Worm (Caenorhabditis elegans) whole organism, late embryonic: Measurements from ENCODE around the gene F39H12.1.

Experiments used
- C08G9.2 ChIP-seq: sonication (generic microtip); optimal IDR thresholded peaks from 2 replicates; lab custom pipeline; 2016; ENCODE audit warnings: mild to moderate bottlenecking, missing genetic modification characterization, moderate library complexity, missing compliant biosample characterization
- C38D4.7 ChIP-seq: fragments of 200-800 bp; sonication (Bioruptor generic); optimal IDR thresholded peaks from 2 replicates; lab custom pipeline; 2018; ENCODE audit warnings: mild to moderate bottlenecking, missing genetic modification characterization, moderate library complexity, missing compliant biosample characterization
- F13H6.1 ChIP-seq: sonication (generic microtip); optimal IDR thresholded peaks from 2 replicates; lab custom pipeline; 2016; ENCODE audit warnings: missing genetic modification characterization, missing compliant biosample characterization
- K02D7.2 ChIP-seq: sonication (generic microtip); optimal IDR thresholded peaks from 2 replicates; lab custom pipeline; 2017; ENCODE audit warnings: mild to moderate bottlenecking, missing genetic modification characterization, missing compliant biosample characterization
- K09A11.1 ChIP-seq: sonication (generic microtip); optimal IDR thresholded peaks from 2 replicates; lab custom pipeline; 2017; ENCODE audit warnings: antibody characterized with exemption, mild to moderate bottlenecking, missing genetic modification characterization, missing compliant biosample characterization; ENCODE audit not compliant: insufficient read depth
- T23F11.4 ChIP-seq: fragments of 200-800 bp; sonication (Bioruptor generic); optimal IDR thresholded peaks from 2 replicates; lab custom pipeline; 2018; ENCODE audit warnings: mild to moderate bottlenecking, missing genetic modification characterization, missing compliant biosample characterization
- Y22D7AL.16 ChIP-seq: sonication (generic microtip); optimal IDR thresholded peaks from 2 replicates; lab custom pipeline; 2016; ENCODE audit warnings: missing genetic modification characterization, missing compliant biosample characterization
- ahr-1 ChIP-seq: sonication (generic microtip); optimal IDR thresholded peaks from 2 replicates; lab custom pipeline; 2016; ENCODE audit warnings: missing genetic modification characterization, missing compliant biosample characterization
- ceh-18 ChIP-seq: sonication (generic microtip); optimal IDR thresholded peaks from 2 replicates; lab custom pipeline; 2016; ENCODE audit warnings: missing genetic modification characterization, missing compliant biosample characterization
- ceh-22 ChIP-seq: sonication (generic microtip); optimal IDR thresholded peaks from 2 replicates; lab custom pipeline; 2017; ENCODE audit warnings: missing biosample characterization, missing genetic modification characterization
- ceh-24 ChIP-seq: sonication (generic microtip); optimal IDR thresholded peaks from 2 replicates; lab custom pipeline; 2016; ENCODE audit warnings: mild to moderate bottlenecking, missing genetic modification characterization, missing compliant biosample characterization
- ceh-30 ChIP-seq: fragments of 150-350 bp; optimal IDR thresholded peaks from 2 replicates; lab custom pipeline; 2014; ENCODE audit warnings: missing biosample characterization, missing genetic modification characterization
- ceh-34 ChIP-seq: sonication (generic microtip); optimal IDR thresholded peaks from 2 replicates; lab custom pipeline; 2016; ENCODE audit warnings: mild to moderate bottlenecking, missing genetic modification characterization, missing compliant biosample characterization
- ceh-45 ChIP-seq: fragments of 200-800 bp; sonication (Bioruptor generic); IDR thresholded peaks from 2 replicates; pipeline ENCODE4 v1.3.6; 2022; ENCODE audit warnings: missing genetic modification reagents, missing genetic modification characterization, missing compliant biosample characterization
- ceh-48 ChIP-seq: sonication (generic microtip); optimal IDR thresholded peaks from 2 replicates; lab custom pipeline; 2016; ENCODE audit warnings: missing genetic modification characterization, inconsistent platforms, missing compliant biosample characterization
- ceh-9 ChIP-seq: sonication (generic microtip); optimal IDR thresholded peaks from 2 replicates; lab custom pipeline; 2016; ENCODE audit warnings: mild to moderate bottlenecking, missing genetic modification characterization, inconsistent platforms, missing compliant biosample characterization
- che-1 ChIP-seq: sonication (generic microtip); optimal IDR thresholded peaks from 2 replicates; lab custom pipeline; 2016; ENCODE audit warnings: mild to moderate bottlenecking, missing genetic modification characterization, missing compliant biosample characterization
- dve-1 ChIP-seq: sonication (generic microtip); optimal IDR thresholded peaks from 2 replicates; lab custom pipeline; 2017; ENCODE audit warnings: antibody characterized with exemption, mild to moderate bottlenecking, missing genetic modification characterization, missing compliant biosample characterization
- fkh-10 ChIP-seq: fragments of 150-350 bp; optimal IDR thresholded peaks from 2 replicates; lab custom pipeline; 2014; ENCODE audit warnings: missing biosample characterization, missing genetic modification reagents, missing genetic modification characterization
- fkh-6 ChIP-seq: sonication (generic microtip); optimal IDR thresholded peaks from 2 replicates; lab custom pipeline; 2016; ENCODE audit warnings: missing genetic modification characterization, missing compliant biosample characterization
- gmeb-2 ChIP-seq: sonication (generic microtip); optimal IDR thresholded peaks from 2 replicates; lab custom pipeline; 2016; ENCODE audit warnings: missing genetic modification characterization, inconsistent platforms, missing compliant biosample characterization
- hlh-15 ChIP-seq: sonication (generic microtip); optimal IDR thresholded peaks from 2 replicates; lab custom pipeline; 2016; ENCODE audit warnings: missing genetic modification characterization, missing compliant biosample characterization
- hlh-8 ChIP-seq: sonication (generic microtip); optimal IDR thresholded peaks from 2 replicates; lab custom pipeline; 2016; ENCODE audit warnings: missing genotype, missing genetic modification characterization, missing compliant biosample characterization
- lin-11 ChIP-seq: fragments of 200-800 bp; sonication (Bioruptor generic); optimal IDR thresholded peaks from 2 replicates; lab custom pipeline; 2018; ENCODE audit warnings: mild to moderate bottlenecking, missing genetic modification characterization, missing compliant biosample characterization
- mec-3 ChIP-seq: sonication (generic microtip); optimal IDR thresholded peaks from 2 replicates; lab custom pipeline; 2016; ENCODE audit warnings: borderline replicate concordance, missing genetic modification characterization, missing compliant biosample characterization
- nfya-1 ChIP-seq: sonication (generic microtip); optimal IDR thresholded peaks from 2 replicates; lab custom pipeline; 2017; ENCODE audit warnings: missing genetic modification characterization, mild to moderate bottlenecking, missing compliant biosample characterization, antibody characterized with exemption, moderate library complexity
- nhr-11 ChIP-seq: fragments of 150-350 bp; optimal IDR thresholded peaks from 2 replicates; lab custom pipeline; 2014; ENCODE audit warnings: missing biosample characterization, missing genetic modification characterization
- nhr-232 ChIP-seq: sonication (generic microtip); optimal IDR thresholded peaks from 2 replicates; lab custom pipeline; 2016; ENCODE audit warnings: missing genetic modification characterization, missing compliant biosample characterization
- npax-4 ChIP-seq: sonication (generic microtip); optimal IDR thresholded peaks from 2 replicates; lab custom pipeline; 2016; ENCODE audit warnings: missing genetic modification characterization, missing compliant biosample characterization
- odd-2 ChIP-seq: sonication (generic microtip); optimal IDR thresholded peaks from 2 replicates; lab custom pipeline; 2017; ENCODE audit warnings: antibody characterized with exemption, mild to moderate bottlenecking, missing genetic modification characterization, missing compliant biosample characterization
- pax-1 ChIP-seq: fragments of 150-350 bp; optimal IDR thresholded peaks from 2 replicates; lab custom pipeline; 2014; ENCODE audit warnings: missing biosample characterization, missing genetic modification characterization
- pha-2 ChIP-seq: sonication (generic microtip); optimal IDR thresholded peaks from 2 replicates; lab custom pipeline; 2017; ENCODE audit warnings: mild to moderate bottlenecking, missing genetic modification characterization, missing compliant biosample characterization
- pha-4 ChIP-seq: fragments of 150-350 bp; optimal IDR thresholded peaks from 2 replicates; lab custom pipeline; 2018; ENCODE audit warnings: missing biosample characterization, missing genetic modification reagents, missing genetic modification characterization
- pros-1 ChIP-seq: fragments of 150-350 bp; optimal IDR thresholded peaks from 2 replicates; lab custom pipeline; 2014; ENCODE audit warnings: missing biosample characterization, missing genetic modification reagents, missing genetic modification characterization
- rnt-1 ChIP-seq: sonication (generic microtip); optimal IDR thresholded peaks from 2 replicates; lab custom pipeline; 2016; ENCODE audit warnings: missing genetic modification characterization, missing compliant biosample characterization
- sdc-2 ChIP-seq: sonication (generic microtip); optimal IDR thresholded peaks from 2 replicates; lab custom pipeline; 2016; ENCODE audit warnings: missing genotype, missing genetic modification characterization, missing compliant biosample characterization
- sox-2 ChIP-seq: fragments of 200-800 bp; sonication (Bioruptor generic); IDR thresholded peaks from 2 replicates; pipeline ENCODE4 v1.3.6; 2022; ENCODE audit warnings: missing genetic modification reagents, missing genetic modification characterization, missing compliant biosample characterization
- sox-4 ChIP-seq: sonication (generic microtip); optimal IDR thresholded peaks from 2 replicates; lab custom pipeline; 2017; ENCODE audit warnings: mild to moderate bottlenecking, missing genetic modification characterization, inconsistent platforms, missing compliant biosample characterization
- tbx-2 ChIP-seq: sonication (generic microtip); optimal IDR thresholded peaks from 2 replicates; lab custom pipeline; 2016; ENCODE audit warnings: missing genetic modification characterization, missing compliant biosample characterization
- unc-3 ChIP-seq, 2 experiments: fragments of 200-800 bp in 1 of 2; sonication (Bioruptor generic) in 1 of 2; sonication (generic microtip) in 1 of 2; conservative IDR thresholded peaks in 1 of 2; optimal IDR thresholded peaks in 1 of 2; 2 replicates each; pipeline versions ENCODE4 v1.3.6 to Lab custom; 2016 to 2022; ENCODE audit warnings: missing compliant biosample characterization in 2 of 2, missing genetic modification characterization in 2 of 2, missing genetic modification reagents in 1 of 2
- unc-42 ChIP-seq: sonication (generic microtip); optimal IDR thresholded peaks from 2 replicates; lab custom pipeline; 2016; ENCODE audit warnings: missing genotype, missing genetic modification characterization, missing compliant biosample characterization
- unc-55 ChIP-seq: sonication (generic microtip); optimal IDR thresholded peaks from 2 replicates; lab custom pipeline; 2017; ENCODE audit warnings: missing biosample characterization, missing genetic modification reagents, missing genetic modification characterization
- unc-86 ChIP-seq: sonication (generic microtip); optimal IDR thresholded peaks from 2 replicates; lab custom pipeline; 2016; ENCODE audit warnings: missing genetic modification characterization, missing compliant biosample characterization
- zip-5 ChIP-seq: sonication (generic microtip); optimal IDR thresholded peaks from 2 replicates; lab custom pipeline; 2016; ENCODE audit warnings: missing genetic modification characterization, missing compliant biosample characterization
- ztf-16 ChIP-seq: sonication (generic microtip); optimal IDR thresholded peaks from 2 replicates; lab custom pipeline; 2017; ENCODE audit warnings: missing genetic modification characterization, missing compliant biosample characterization

F39H12.1 gene

ce11 chrX:834478-834877 is at the start of gene F39H12.1:
Gene F39H12.1, plus strand, starts transcription at chrX:834778.
- TF ChIP-seq pros-1 (tag; lab: Kevin White, UChicago) (no peak), ztf-16 (tag; lab: Kevin White, UChicago) (no peak), unc-55 (GFP tag; lab: Kevin White, UChicago) (no peak), odd-2 (tag; lab: Kevin White, UChicago) (no peak), hlh-8 (tag; lab: Kevin White, UChicago) (no peak), K02D7.2 (tag; lab: Kevin White, UChicago) (no peak), K09A11.1 (tag; lab: Kevin White, UChicago) (no peak), Y22D7AL.16 (tag; lab: Kevin White, UChicago) (no peak), rnt-1 (no peak), dve-1 (tag; lab: Kevin White, UChicago) (no peak), ceh-18 (tag; lab: Kevin White, UChicago) (no peak), npax-4 (no peak), sox-4 (no peak), che-1 (tag; lab: Kevin White, UChicago) (no peak)

ce11 chrX:784853-785252 is 49.7 kb upstream of the F39H12.1 start, which contains the start of gene T04G9.6:
Gene T04G9.6, minus strand, starts transcription at chrX:784953.
- TF ChIP-seq hlh-8 (tag; lab: Kevin White, UChicago) (no peak), che-1 (tag; lab: Kevin White, UChicago) (no peak), npax-4 (no peak), sox-2 (GFP tag; lab: Robert Waterston, UW) (no peak), fkh-6 (no peak), ceh-24 (tag; lab: Kevin White, UChicago) (no peak)

- TF ChIP-seq unc-55 (GFP tag; lab: Kevin White, UChicago) = no peak
- peak; percentile 97 for TF ChIP-seq sdc-2 (tag; lab: Kevin White, UChicago)
- TF ChIP-seq pha-4 (tag; lab: Kevin White, UChicago) = no peak
- no peak for TF ChIP-seq tbx-2 (tag; lab: Kevin White, UChicago)
- no peak for TF ChIP-seq unc-3 (GFP tag; conservative IDR thresholded peaks at IDR 0.05; lab: Robert Waterston, UW)
- no peak for TF ChIP-seq unc-3 (tag; optimal IDR thresholded peaks at IDR 0.05; lab: Kevin White, UChicago)
- no peak for TF ChIP-seq ahr-1 (tag; lab: Kevin White, UChicago)
- TF ChIP-seq mec-3 (tag; lab: Kevin White, UChicago) = no peak
- 0 out of 2 replicates have a peak, but pooled peaks have one; percentile 13 for TF ChIP-seq ceh-45 (GFP tag; lab: Robert Waterston, UW)
Observed at ce11 chrX:785368-785767, 49.2 kb upstream of the F39H12.1 start.

- TF ChIP-seq T23F11.4 (GFP tag; lab: Kevin White, UChicago) (no peak), nhr-11 (tag; lab: Kevin White, UChicago) (no peak), C08G9.2 (no peak), unc-55 (GFP tag; lab: Kevin White, UChicago) (peak; percentile 21), che-1 (tag; lab: Kevin White, UChicago) (no peak), F13H6.1 (no peak), ceh-18 (tag; lab: Kevin White, UChicago) (no peak), fkh-6 (no peak), ceh-22 (tag; lab: Kevin White, UChicago) (no peak), unc-86 (tag; lab: Kevin White, UChicago) (no peak), rnt-1 (no peak), pax-1 (tag; lab: Kevin White, UChicago) (no peak), ceh-34 (tag; lab: Kevin White, UChicago) (no peak), hlh-8 (tag; lab: Kevin White, UChicago) (no peak), ceh-45 (GFP tag; lab: Robert Waterston, UW) (no peak), nfya-1 (peak; percentile 12), ceh-24 (tag; lab: Kevin White, UChicago) (no peak), ceh-30 (tag; lab: Kevin White, UChicago) (no peak), sox-2 (GFP tag; lab: Robert Waterston, UW) (no peak), gmeb-2 (tag; lab: Kevin White, UChicago) (no peak), nhr-232 (no peak), fkh-10 (no peak), hlh-15 (tag; lab: Kevin White, UChicago) (no peak), lin-11 (tag; lab: Kevin White, UChicago) (no peak), C38D4.7 (no peak), npax-4 (no peak), unc-42 (tag; lab: Kevin White, UChicago) (no peak), zip-5 (no peak), ceh-48 (peak; percentile 70), ceh-9 (no peak), pha-2 (no peak), sdc-2 (tag; lab: Kevin White, UChicago) (peak; percentile 89)
Observed at ce11 chrX:787992-788391, 46.6 kb upstream of the F39H12.1 start, which contains the start of gene attf-5. Gene attf-5, plus strand, starts transcription at chrX:788353.
